Fruit fly (Drosophila melanogaster): ENCODE data around the gene Ets21C.

Ets21C gene

dm6 chr2L:540572-541210 lies 12.0 kb downstream of the Ets21C start (continued):
- TF ChIP-seq HLHmδ (GFP tag; optimal IDR thresholded peaks at IDR 0.05) = peak; percentile 29
- no peak for TF ChIP-seq odd (GFP tag; optimal IDR thresholded peaks at IDR 0.05)
- no peak for TF ChIP-seq Optix (GFP tag; IDR thresholded peaks at IDR 0.05)
- peak; percentile 88 for TF ChIP-seq Med (GFP tag)
- TF ChIP-seq CG34422 (GFP tag; IDR thresholded peaks at IDR 0.05) = no peak; the same call in 2 of the 3 replicates
- no peak for TF ChIP-seq CG12744 (GFP tag; optimal IDR thresholded peaks at IDR 0.05)
- TF ChIP-seq fd64A (GFP tag; optimal IDR thresholded peaks at IDR 0.05) = no peak
- peak; percentile 57 for TF ChIP-seq ftz-f1 (GFP tag; optimal IDR thresholded peaks at IDR 0.05)
- peak; percentile 95 for TF ChIP-seq abd-A (tag; optimal IDR thresholded peaks at IDR 0.05)
- TF ChIP-seq Antp (GFP tag; optimal IDR thresholded peaks at IDR 0.05) = no peak
- peak; percentile 58 for TF ChIP-seq trem (tag; optimal IDR thresholded peaks at IDR 0.05)
- TF ChIP-seq CG16815 (GFP tag; optimal IDR thresholded peaks at IDR 0.05) = no peak
- no peak for TF ChIP-seq kay (GFP tag; optimal IDR thresholded peaks at IDR 0.05)
- TF ChIP-seq Atf3 (GFP tag; optimal IDR thresholded peaks at IDR 0.05) = no peak
- TF ChIP-seq CG11085 (GFP tag; IDR thresholded peaks at IDR 0.05) = no peak
- no peak for TF ChIP-seq CG31388 (GFP tag; optimal IDR thresholded peaks at IDR 0.05)
- no peak for TF ChIP-seq kah (GFP tag; optimal IDR thresholded peaks at IDR 0.05)
- no peak for TF ChIP-seq CG16863 (GFP tag; optimal IDR thresholded peaks at IDR 0.05)
- TF ChIP-seq CG12942 (GFP tag; optimal IDR thresholded peaks at IDR 0.05) = no peak
- TF ChIP-seq fru (optimal IDR thresholded peaks at IDR 0.05) = no peak
- no peak for TF ChIP-seq cad (GFP tag; optimal IDR thresholded peaks at IDR 0.05)
- TF ChIP-seq CG15696 (tag; optimal IDR thresholded peaks at IDR 0.05) = peak; percentile 13
- TF ChIP-seq CG1233 (GFP tag; optimal IDR thresholded peaks at IDR 0.05) = peak; percentile 21
- no peak for TF ChIP-seq H2.0 (GFP tag; IDR thresholded peaks at IDR 0.05)
- TF ChIP-seq bigmax (GFP tag; optimal IDR thresholded peaks at IDR 0.05) = no peak
- no peak for TF ChIP-seq NC2α (GFP tag; optimal IDR thresholded peaks at IDR 0.05)
- peak; percentile 73 to 92 for TF ChIP-seq crp (GFP tag; optimal IDR thresholded peaks at IDR 0.05)
- TF ChIP-seq Sox100B (GFP tag; optimal IDR thresholded peaks at IDR 0.05) = no peak
- TF ChIP-seq CG12104 (GFP tag; optimal IDR thresholded peaks at IDR 0.05) = no peak
- peak in 1 of 2 experiments; percentile 11 for TF ChIP-seq chif (GFP tag; optimal IDR thresholded peaks at IDR 0.05)
- TF ChIP-seq CG17328 (GFP tag; IDR thresholded peaks at IDR 0.05) = no peak
- TF ChIP-seq ewg (GFP tag; optimal IDR thresholded peaks at IDR 0.05) = no peak
- TF ChIP-seq fd3F (GFP tag; optimal IDR thresholded peaks at IDR 0.05) = no peak
- peak; percentile 60 for TF ChIP-seq CG10267 (tag; optimal IDR thresholded peaks at IDR 0.05)
- TF ChIP-seq CG4854 (GFP tag; optimal IDR thresholded peaks at IDR 0.05) = no peak
- no peak for TF ChIP-seq CkIIα-i1 (GFP tag; IDR thresholded peaks at IDR 0.05)
- TF ChIP-seq CG2199 (GFP tag; IDR thresholded peaks at IDR 0.05) = no peak; the same call in 2 of the 3 replicates
- TF ChIP-seq Gug (GFP tag; IDR thresholded peaks at IDR 0.05) = 0 out of 4 replicates have a peak, but pooled peaks have one; percentile 7
- no peak for TF ChIP-seq C15 (GFP tag; IDR thresholded peaks at IDR 0.05)
- TF ChIP-seq H15 (GFP tag; IDR thresholded peaks at IDR 0.05) = no peak
- TF ChIP-seq CG8924 (tag; optimal IDR thresholded peaks at IDR 0.05) = peak; percentile 52
- no peak for TF ChIP-seq CG18011 (GFP tag; optimal IDR thresholded peaks at IDR 0.05)
- TF ChIP-seq zf30C (GFP tag; optimal IDR thresholded peaks at IDR 0.05) = peak; percentile 56
- TF ChIP-seq CG7928 (GFP tag; optimal IDR thresholded peaks at IDR 0.05) = peak; percentile 9
- peak; percentile 23; the same call in 1 of the 3 replicates for TF ChIP-seq CG11560 (tag; IDR thresholded peaks at IDR 0.05)
- no peak for TF ChIP-seq bsh (GFP tag; optimal IDR thresholded peaks at IDR 0.05)
- TF ChIP-seq row (GFP tag; IDR thresholded peaks at IDR 0.05) = no peak
- peak; percentile 1 for TF ChIP-seq CG7839 (tag; optimal IDR thresholded peaks at IDR 0.05)
- no peak for TF ChIP-seq Taf1 (GFP tag; IDR thresholded peaks at IDR 0.05)
- TF ChIP-seq CG8478 (optimal IDR thresholded peaks at IDR 0.05) = no peak
- TF ChIP-seq NFAT (GFP tag; IDR thresholded peaks at IDR 0.05) = peak; percentile 45; the same call in 1 of the 2 replicates
- TF ChIP-seq lmd (GFP tag; IDR thresholded peaks at IDR 0.05) = no peak

All from whole organism, embryonic.